Worm (Caenorhabditis elegans): ENCODE measurements around the gene ubc-7.

ce11 chrIII:9667591-9668265 lies 36.8 kb upstream of the ubc-7 start, which contains the start of gene C07A9.9:
- TF ChIP-seq cog-1 (tag; optimal IDR thresholded peaks at IDR 0.05) (no peak), flt-1 (GFP tag; IDR thresholded peaks at IDR 0.05) (no peak), T22C8.4 (GFP tag; IDR thresholded peaks at IDR 0.05) (no peak)

Measured in whole organism, midembryonic.